Worm (Caenorhabditis elegans): ENCODE measurements around the gene rabx-5.

The rabx-5 gene

DNA sequence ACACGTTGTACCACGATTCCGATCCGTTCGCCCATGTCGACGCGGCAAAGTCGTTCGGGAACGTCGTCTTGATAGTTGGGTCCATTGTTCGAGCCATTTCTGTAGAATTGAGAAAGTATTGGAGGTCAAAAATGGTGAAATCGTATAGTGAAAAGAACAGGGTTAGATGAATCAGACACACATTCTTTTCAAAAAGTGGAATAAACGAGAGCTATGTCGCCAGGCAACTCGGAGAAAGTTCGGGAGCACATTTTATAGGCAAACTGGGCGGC lies 28.2 kb downstream of the rabx-5 start, which contains the start of gene Y39A1A.9:
Gene Y39A1A.9, minus strand, starts transcription at position 99 of the 272 bp plus-strand sequence.
- no peak for TF ChIP-seq snpc-1.3 (tag; optimal IDR thresholded peaks at IDR 0.05; ENCODE audit: insufficient read depth)
- TF ChIP-seq lin-54 (GFP tag; optimal IDR thresholded peaks at IDR 0.05), result no peak
- TF ChIP-seq nfyb-1 (GFP tag; IDR thresholded peaks at IDR 0.05), result no peak
- TF ChIP-seq F22D6.2 (tag; optimal IDR thresholded peaks at IDR 0.05), result no peak
- no peak for TF ChIP-seq madf-3 (GFP tag; IDR thresholded peaks at IDR 0.05)
- no peak for TF ChIP-seq akir-1 (GFP tag; optimal IDR thresholded peaks at IDR 0.05)
- TF ChIP-seq ceh-58 (GFP tag; IDR thresholded peaks at IDR 0.05), result no peak
- no peak for TF ChIP-seq zim-3 (tag; optimal IDR thresholded peaks at IDR 0.05)
- no peak for TF ChIP-seq T26A5.8 (tag; optimal IDR thresholded peaks at IDR 0.05)

DNA sequence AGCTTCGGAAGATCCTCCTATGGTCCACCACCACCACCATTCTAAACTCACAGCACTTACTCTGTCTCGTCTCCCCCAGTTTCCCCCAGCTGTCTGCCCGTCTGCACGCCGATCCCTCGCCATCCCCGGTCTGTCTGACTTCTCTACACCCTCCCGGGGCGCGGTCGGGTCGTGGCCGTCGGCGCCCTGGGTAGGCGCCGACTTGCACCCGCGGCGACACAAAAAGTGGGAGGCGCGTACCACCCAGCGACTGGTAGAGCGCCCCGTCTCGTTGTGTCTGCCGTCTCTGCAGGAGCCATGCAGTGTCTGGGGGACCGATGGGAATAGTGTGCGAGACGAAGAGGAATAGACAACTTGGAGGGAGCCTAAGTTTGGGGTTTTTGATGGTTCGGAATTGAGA lies 28.9 kb downstream of the rabx-5 start:
- no peak for TF ChIP-seq F49E8.2 (tag; optimal IDR thresholded peaks at IDR 0.05; ENCODE audit: insufficient read depth)
- TF ChIP-seq Y67H2A.10 (GFP tag; conservative IDR thresholded peaks at IDR 0.05), result no peak
- TF ChIP-seq lsl-1 (GFP tag; optimal IDR thresholded peaks at IDR 0.05), result no peak
- no peak for TF ChIP-seq F52B5.7 (tag; optimal IDR thresholded peaks at IDR 0.05)
- TF ChIP-seq C06A6.2 (GFP tag; conservative IDR thresholded peaks at IDR 0.05), result peak; percentile 49
- TF ChIP-seq let-607 (tag; optimal IDR thresholded peaks at IDR 0.05), result peak in 1 of 2 experiments; percentile 29
- TF ChIP-seq egl-18 (GFP tag; IDR thresholded peaks at IDR 0.05), result no peak
- no peak for TF ChIP-seq C17E4.6 (GFP tag; IDR thresholded peaks at IDR 0.05)
- no peak for TF ChIP-seq unc-130 (GFP tag; optimal IDR thresholded peaks at IDR 0.05)
- no peak for TF ChIP-seq hlh-26 (GFP tag; conservative IDR thresholded peaks at IDR 0.05)
- peak; percentile 92 for TF ChIP-seq hmg-1.2 (GFP tag; IDR thresholded peaks at IDR 0.05)
- TF ChIP-seq ceh-100 (GFP tag; IDR thresholded peaks at IDR 0.05), result no peak
- no peak for TF ChIP-seq T26A5.8 (tag; optimal IDR thresholded peaks at IDR 0.05)
- no peak for TF ChIP-seq somi-1 (GFP tag; optimal IDR thresholded peaks at IDR 0.05)
- no peak for TF ChIP-seq ztf-6 (GFP tag; IDR thresholded peaks at IDR 0.05)
- TF ChIP-seq ceh-27 (GFP tag; optimal IDR thresholded peaks at IDR 0.05), result peak; percentile 78
- no peak for TF ChIP-seq madf-8 (GFP tag; conservative IDR thresholded peaks at IDR 0.05)
- TF ChIP-seq Y79H2A.3 (GFP tag; conservative IDR thresholded peaks at IDR 0.05), result no peak
- TF ChIP-seq pbrm-1 (GFP tag; IDR thresholded peaks at IDR 0.05), result peak; percentile 59
- TF ChIP-seq fkh-3 (tag; optimal IDR thresholded peaks at IDR 0.05), result no peak
- no peak for TF ChIP-seq bed-1 (GFP tag; IDR thresholded peaks at IDR 0.05)
- TF ChIP-seq snpc-1.1 (tag; optimal IDR thresholded peaks at IDR 0.05; ENCODE audit: insufficient read depth), result no peak
- TF ChIP-seq F22D6.2 (tag; optimal IDR thresholded peaks at IDR 0.05), result no peak
- no peak for TF ChIP-seq attf-6 (GFP tag; IDR thresholded peaks at IDR 0.05)
- no peak for TF ChIP-seq ceh-58 (GFP tag; IDR thresholded peaks at IDR 0.05)
- TF ChIP-seq die-1 (tag; optimal IDR thresholded peaks at IDR 0.05), result no peak
- no peak for TF ChIP-seq F55B11.4 (tag; optimal IDR thresholded peaks at IDR 0.05; ENCODE audit: borderline replicate concordance, insufficient read depth)
- TF ChIP-seq sdz-38 (tag; optimal IDR thresholded peaks at IDR 0.05), result no peak
- no peak for TF ChIP-seq ztf-25 (GFP tag; IDR thresholded peaks at IDR 0.05)
- no peak for TF ChIP-seq hmg-20 (GFP tag; IDR thresholded peaks at IDR 0.05)
- 0 out of 2 replicates have a peak, but pooled peaks have one; percentile 20 for TF ChIP-seq madf-3 (GFP tag; IDR thresholded peaks at IDR 0.05)
- TF ChIP-seq ztf-3 (GFP tag; optimal IDR thresholded peaks at IDR 0.05), result no peak
- TF ChIP-seq madf-10 (tag; optimal IDR thresholded peaks at IDR 0.05), result peak; percentile 35
- no peak for TF ChIP-seq tlf-1 (GFP tag; optimal IDR thresholded peaks at IDR 0.05)
- TF ChIP-seq Y53G8AR.9 (GFP tag; conservative IDR thresholded peaks at IDR 0.05), result no peak
- no peak for TF ChIP-seq nhr-120 (GFP tag; IDR thresholded peaks at IDR 0.05)
- TF ChIP-seq mxl-1 (tag; optimal IDR thresholded peaks at IDR 0.05), result no peak
- no peak for TF ChIP-seq tbx-9 (tag; optimal IDR thresholded peaks at IDR 0.05; ENCODE audit: borderline replicate concordance)
- TF ChIP-seq zfh-2 (GFP tag; conservative IDR thresholded peaks at IDR 0.05), result peak; percentile 99
- peak; percentile 39 for TF ChIP-seq sptf-2 (GFP tag; optimal IDR thresholded peaks at IDR 0.05)
- no peak for TF ChIP-seq lsy-27 (tag; optimal IDR thresholded peaks at IDR 0.05; ENCODE audit: borderline replicate concordance, insufficient read depth)
- TF ChIP-seq ekl-4 (GFP tag; IDR thresholded peaks at IDR 0.05), result peak; percentile 43; the same call in 1 of the 2 replicates
